Fruit fly (Drosophila melanogaster) whole organism, embryonic: ENCODE measurements around the gene CG7378.

ENCODE experiments used
- BEAF-32 ChIP-seq: fragments of 200-800 bp; sonication (Bioruptor generic); optimal IDR thresholded peaks from 3 replicates; lab custom pipeline; 2017; ENCODE audit warnings: missing biosample characterization, missing genetic modification characterization, mild to moderate bottlenecking, moderate library complexity, missing genetic modification reagents
- CG10274 ChIP-seq: fragments of 200-800 bp; sonication (Bioruptor generic); optimal IDR thresholded peaks from 3 replicates; lab custom pipeline; 2017; ENCODE audit warnings: missing biosample characterization, mild to moderate bottlenecking, missing genetic modification characterization
- CG11085 ChIP-seq: fragments of 200-800 bp; sonication (Bioruptor generic); IDR thresholded peaks from 2 replicates; pipeline ENCODE4 v1.3.6; 2022; ENCODE audit warnings: missing biosample characterization, missing genetic modification characterization
- CG11398 ChIP-seq: fragments of 200-800 bp; sonication (Bioruptor generic); optimal IDR thresholded peaks from 2 replicates; lab custom pipeline; 2016; ENCODE audit warnings: missing biosample characterization, missing genetic modification characterization
- CG11695 ChIP-seq: fragments of 200-800 bp; sonication (Bioruptor generic); IDR thresholded peaks from 3 replicates; pipeline ENCODE4 v1.3.6; 2022; ENCODE audit warnings: missing biosample characterization, missing genetic modification characterization
- CG14050 ChIP-seq: fragments of 200-800 bp; sonication (Bioruptor generic); IDR thresholded peaks from 3 replicates; pipeline ENCODE4 v1.3.6; 2022; ENCODE audit warnings: missing biosample characterization, missing genetic modification characterization
- CG18262 ChIP-seq: fragments of 200-800 bp; optimal IDR thresholded peaks from 3 replicates; lab custom pipeline; 2019; ENCODE audit warnings: missing biosample characterization, mild to moderate bottlenecking, missing genetic modification characterization, moderate library complexity
- CG30403 ChIP-seq: fragments of 200-800 bp; sonication (Bioruptor generic); optimal IDR thresholded peaks from 3 replicates; lab custom pipeline; 2016; ENCODE audit warnings: missing biosample characterization, missing genetic modification characterization
- CG31224 ChIP-seq: fragments of 200-800 bp; sonication (Bioruptor generic); IDR thresholded peaks from 2 replicates; pipeline ENCODE4 v1.3.6; 2022; ENCODE audit warnings: missing biosample characterization, missing genetic modification characterization
- CG31365 ChIP-seq: fragments of 200-800 bp; sonication (Bioruptor generic); optimal IDR thresholded peaks from 2 replicates; lab custom pipeline; 2018; ENCODE audit warnings: missing biosample characterization, mild to moderate bottlenecking, missing genetic modification characterization
- CG32767 ChIP-seq: fragments of 200-800 bp; sonication (Bioruptor generic); IDR thresholded peaks from 2 replicates; pipeline ENCODE4 v1.3.6; 2022; ENCODE audit warnings: missing biosample characterization, missing genetic modification characterization
- CG3995 ChIP-seq: fragments of 200-800 bp; sonication (Bioruptor generic); optimal IDR thresholded peaks from 3 replicates; lab custom pipeline; 2016; ENCODE audit warnings: missing biosample characterization, missing genetic modification characterization
- CG4282 ChIP-seq: fragments of 200-800 bp; sonication (Bioruptor generic); optimal IDR thresholded peaks from 2 replicates; lab custom pipeline; 2016; ENCODE audit warnings: missing biosample characterization, missing genetic modification characterization
- CG4404 ChIP-seq: fragments of 200-800 bp; sonication (Bioruptor generic); IDR thresholded peaks from 2 replicates; pipeline ENCODE4 v1.3.6; 2022; ENCODE audit warnings: missing biosample characterization, missing genetic modification characterization
- CG4617 ChIP-seq: fragments of 200-800 bp; sonication (Bioruptor generic); optimal IDR thresholded peaks from 3 replicates; lab custom pipeline; 2016; ENCODE audit warnings: missing biosample characterization, missing genetic modification characterization, borderline replicate concordance
- CG4820 ChIP-seq: fragments of 200-800 bp; sonication (Bioruptor generic); optimal IDR thresholded peaks from 3 replicates; lab custom pipeline; 2016; ENCODE audit warnings: missing biosample characterization, missing genetic modification characterization
- CG6175 ChIP-seq: fragments of 200-800 bp; sonication (Bioruptor generic); IDR thresholded peaks from 3 replicates; pipeline ENCODE4 v1.3.6; 2022; ENCODE audit warnings: missing biosample characterization, missing genetic modification characterization
- CG6791 ChIP-seq: fragments of 200-800 bp; sonication (Bioruptor generic); IDR thresholded peaks from 3 replicates; pipeline ENCODE4 v1.3.6; 2022; ENCODE audit warnings: missing biosample characterization, missing genetic modification characterization; ENCODE audit not compliant: partially characterized antibody
- CG7556 ChIP-seq: fragments of 200-800 bp; sonication (Bioruptor generic); optimal IDR thresholded peaks from 2 replicates; lab custom pipeline; 2017; ENCODE audit warnings: missing biosample characterization, mild to moderate bottlenecking, missing genetic modification characterization
- CG8089 ChIP-seq: fragments of 200-800 bp; sonication (Bioruptor generic); optimal IDR thresholded peaks from 3 replicates; lab custom pipeline; 2016; ENCODE audit warnings: missing biosample characterization, missing genetic modification characterization
- CG8281 ChIP-seq: fragments of 200-800 bp; sonication (Bioruptor generic); optimal IDR thresholded peaks from 2 replicates; lab custom pipeline; 2018; ENCODE audit warnings: missing biosample characterization, mild to moderate bottlenecking, missing genetic modification characterization, moderate library complexity
- CG9727 ChIP-seq: fragments of 200-800 bp; sonication (Bioruptor generic); optimal IDR thresholded peaks from 3 replicates; lab custom pipeline; 2017; ENCODE audit warnings: missing biosample characterization, mild to moderate bottlenecking, missing genetic modification characterization
- CoRest ChIP-seq: fragments of 200-800 bp; sonication (Bioruptor generic); optimal IDR thresholded peaks from 3 replicates; lab custom pipeline; 2018; ENCODE audit warnings: missing biosample characterization, mild to moderate bottlenecking, missing genetic modification characterization, moderate library complexity
- Dbx ChIP-seq: fragments of 200-800 bp; sonication (Bioruptor generic); IDR thresholded peaks from 3 replicates; pipeline ENCODE4 v1.3.6; 2022; ENCODE audit warnings: missing biosample characterization, missing genetic modification characterization
- Doc3 ChIP-seq: fragments of 200-800 bp; sonication (Bioruptor generic); IDR thresholded peaks from 3 replicates; pipeline ENCODE4 v1.3.6; 2022; ENCODE audit warnings: missing biosample characterization, missing genetic modification characterization; ENCODE audit not compliant: partially characterized antibody
- Gsc ChIP-seq: fragments of 200-800 bp; sonication (Bioruptor generic); IDR thresholded peaks from 2 replicates; pipeline ENCODE4 v1.3.6; 2022; ENCODE audit warnings: missing biosample characterization, missing genetic modification characterization
- Hmx ChIP-seq: fragments of 200-800 bp; sonication (Bioruptor generic); optimal IDR thresholded peaks from 2 replicates; lab custom pipeline; 2016; ENCODE audit warnings: missing biosample characterization, missing genetic modification characterization
- Hr51 ChIP-seq, 2 experiments: fragments of 200-800 bp; sonication (Bioruptor generic); optimal IDR thresholded peaks; 2 replicates in 1 of 2; 3 replicates in 1 of 2; lab custom pipeline; 2016 to 2018; ENCODE audit warnings: missing biosample characterization in 2 of 2, missing genetic modification characterization in 2 of 2, mild to moderate bottlenecking in 1 of 2, moderate library complexity in 1 of 2
- NC2α ChIP-seq: fragments of 200-800 bp; sonication (Bioruptor generic); optimal IDR thresholded peaks from 2 replicates; lab custom pipeline; 2016; ENCODE audit warnings: missing biosample characterization, missing genetic modification characterization
- NK7.1 ChIP-seq: fragments of 200-800 bp; sonication (Bioruptor generic); optimal IDR thresholded peaks from 3 replicates; lab custom pipeline; 2016; ENCODE audit warnings: missing biosample characterization, missing genetic modification characterization
- Optix ChIP-seq: fragments of 200-800 bp; sonication (Bioruptor generic); IDR thresholded peaks from 3 replicates; pipeline ENCODE4 v1.3.6; 2022; ENCODE audit warnings: missing biosample characterization, missing genetic modification characterization
- ato ChIP-seq: fragments of 200-800 bp; sonication (Bioruptor generic); IDR thresholded peaks from 2 replicates; pipeline ENCODE4 v1.3.6; 2022; ENCODE audit warnings: missing biosample characterization, missing genetic modification characterization; ENCODE audit not compliant: partially characterized antibody
- btn ChIP-seq: fragments of 200-800 bp; sonication (Bioruptor generic); optimal IDR thresholded peaks from 2 replicates; lab custom pipeline; 2016; ENCODE audit warnings: missing biosample characterization, missing genetic modification characterization
- cg ChIP-seq: fragments of 200-800 bp; sonication (Bioruptor generic); optimal IDR thresholded peaks from 3 replicates; lab custom pipeline; 2019; ENCODE audit warnings: missing biosample characterization, mild to moderate bottlenecking, missing genetic modification characterization, moderate library complexity
- chm ChIP-seq: fragments of 200-800 bp; sonication (Bioruptor generic); IDR thresholded peaks from 2 replicates; pipeline ENCODE4 v1.3.6; 2022; ENCODE audit warnings: missing biosample characterization, missing genetic modification characterization
- corto ChIP-seq: fragments of 200-800 bp; sonication (Bioruptor generic); optimal IDR thresholded peaks from 2 replicates; lab custom pipeline; 2016; ENCODE audit warnings: missing biosample characterization, mild to moderate bottlenecking, missing genetic modification characterization, moderate library complexity
- croc ChIP-seq: fragments of 200-800 bp; sonication (Bioruptor generic); conservative IDR thresholded peaks from 3 replicates; pipeline ENCODE4 v1.3.6; 2022; ENCODE audit warnings: missing biosample characterization, missing genetic modification characterization
- dmrt99B ChIP-seq: fragments of 200-800 bp; sonication (Bioruptor generic); optimal IDR thresholded peaks from 2 replicates; lab custom pipeline; 2018; ENCODE audit warnings: missing biosample characterization, mild to moderate bottlenecking, missing genetic modification characterization, moderate library complexity
- emc ChIP-seq: fragments of 200-800 bp; sonication (Bioruptor generic); optimal IDR thresholded peaks from 2 replicates; lab custom pipeline; 2016; ENCODE audit warnings: missing biosample characterization, missing genetic modification characterization
- fd102C ChIP-seq: fragments of 200-800 bp; sonication (Bioruptor generic); optimal IDR thresholded peaks from 2 replicates; lab custom pipeline; 2018; ENCODE audit warnings: missing biosample characterization, mild to moderate bottlenecking, missing genetic modification characterization, moderate library complexity
- fd64A ChIP-seq: fragments of 200-800 bp; sonication (Bioruptor generic); optimal IDR thresholded peaks from 3 replicates; lab custom pipeline; 2018; ENCODE audit warnings: missing biosample characterization, mild to moderate bottlenecking, missing genetic modification characterization
- ftz-f1 ChIP-seq: fragments of 200-800 bp; sonication (Bioruptor generic); optimal IDR thresholded peaks from 2 replicates; lab custom pipeline; 2016; ENCODE audit warnings: missing biosample characterization, missing genetic modification characterization
- her ChIP-seq: fragments of 200-800 bp; sonication (Bioruptor generic); optimal IDR thresholded peaks from 2 replicates; lab custom pipeline; 2016; ENCODE audit warnings: missing biosample characterization, missing genetic modification characterization
- nom ChIP-seq: fragments of 200-800 bp; sonication (Bioruptor generic); optimal IDR thresholded peaks from 2 replicates; lab custom pipeline; 2017; ENCODE audit warnings: missing biosample characterization, missing genetic modification characterization, mild to moderate bottlenecking, moderate library complexity, missing genetic modification reagents
- onecut ChIP-seq: fragments of 200-800 bp; sonication (Bioruptor generic); IDR thresholded peaks from 2 replicates; pipeline ENCODE4 v1.3.6; 2022; ENCODE audit warnings: missing biosample characterization, missing genetic modification characterization
- otp ChIP-seq: fragments of 200-800 bp; sonication (Bioruptor generic); IDR thresholded peaks from 3 replicates; pipeline ENCODE4, ENCODE4 v1.3.6; 2022; ENCODE audit warnings: missing biosample characterization, missing genetic modification characterization
- psq ChIP-seq: fragments of 200-800 bp; sonication (Bioruptor generic); optimal IDR thresholded peaks from 2 replicates; lab custom pipeline; 2017; ENCODE audit warnings: missing biosample characterization, missing genetic modification characterization
- shn ChIP-seq: fragments of 200-800 bp; sonication (Bioruptor generic); optimal IDR thresholded peaks from 3 replicates; lab custom pipeline; 2016; ENCODE audit warnings: missing biosample characterization, missing genetic modification characterization
- slbo ChIP-seq: fragments of 200-800 bp; sonication (Bioruptor generic); IDR thresholded peaks from 2 replicates; pipeline ENCODE4 v1.3.6; 2022; ENCODE audit warnings: missing biosample characterization, missing genetic modification characterization
- tna ChIP-seq: fragments of 200-800 bp; sonication (Bioruptor generic); IDR thresholded peaks from 2 replicates; pipeline ENCODE4 v1.3.6; 2022; ENCODE audit warnings: missing biosample characterization, missing genetic modification characterization; ENCODE audit not compliant: partially characterized antibody

Gene CG7378

DNA sequence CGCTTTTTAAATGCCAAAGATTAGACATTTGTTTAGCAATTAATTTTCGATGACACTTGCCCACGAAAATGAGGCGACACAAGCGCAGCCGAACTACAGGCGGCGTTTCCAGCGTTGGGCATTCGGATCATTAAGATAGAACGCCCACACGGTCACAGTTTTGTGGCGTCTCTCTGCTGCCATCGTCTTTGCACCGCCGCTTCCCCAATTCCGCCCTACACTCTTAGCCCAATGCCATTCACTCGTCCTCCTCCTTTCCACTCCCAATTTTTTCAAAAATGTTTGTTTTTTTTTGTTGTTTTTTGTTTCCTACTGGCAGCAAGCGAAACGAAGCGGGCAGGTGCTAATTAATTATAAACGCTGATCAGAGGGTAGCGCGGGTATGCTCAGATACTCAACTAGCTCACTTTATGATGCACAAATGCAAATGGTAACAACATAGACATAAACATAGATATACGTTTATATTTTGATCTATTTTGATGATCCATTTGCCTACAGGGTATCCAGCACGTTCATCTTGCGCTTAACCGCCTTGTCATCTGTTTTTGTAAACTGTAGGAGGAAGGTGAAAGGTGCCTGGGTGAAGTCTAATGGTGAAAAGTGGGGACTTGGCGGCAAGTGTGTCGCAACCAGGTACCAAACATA lies 51.1 kb downstream of the CG7378 start (continued):
- TF ChIP-seq tna (GFP tag; lab: Robert Waterston, UW): no peak
- peak; percentile 24 for TF ChIP-seq CG7556 (GFP tag; lab: Kevin White, UChicago)
- TF ChIP-seq CG6175 (GFP tag; lab: Robert Waterston, UW): peak; percentile 61; the same call in 1 of the 3 replicates
- peak; percentile 81 for TF ChIP-seq Optix (GFP tag; lab: Robert Waterston, UW)
- TF ChIP-seq CoRest (tag; lab: Kevin White, UChicago): peak; percentile 70
- TF ChIP-seq CG4820: peak; percentile 75
- TF ChIP-seq otp: peak; percentile 87
- TF ChIP-seq CG3995 (GFP tag; lab: Kevin White, UChicago): no peak
- TF ChIP-seq chm (GFP tag; lab: Robert Waterston, UW): peak; percentile 78
- peak; percentile 82 for TF ChIP-seq CG11695 (GFP tag; lab: Robert Waterston, UW)
- TF ChIP-seq NC2α: peak; percentile 6
- TF ChIP-seq croc (GFP tag; lab: Robert Waterston, UW): peak; percentile 74
- no peak for TF ChIP-seq Doc3 (GFP tag; lab: Robert Waterston, UW)
- TF ChIP-seq cg (GFP tag; lab: Kevin White, UChicago): no peak
- TF ChIP-seq CG30403 (GFP tag; lab: Kevin White, UChicago): peak; percentile 73
- peak; percentile 84 for TF ChIP-seq slbo
- peak; percentile 71 for TF ChIP-seq CG9727
- TF ChIP-seq Hr51 (GFP tag; optimal IDR thresholded peaks at IDR 0.05; lab: Kevin White, UChicago): peak; percentile 60 to 69
- TF ChIP-seq Hmx (GFP tag; lab: Kevin White, UChicago): no peak
- TF ChIP-seq CG32767 (GFP tag; lab: Robert Waterston, UW): peak; percentile 83
- TF ChIP-seq fd102C (GFP tag; lab: Kevin White, UChicago): no peak
- TF ChIP-seq emc: peak; percentile 11
- TF ChIP-seq nom (GFP tag; lab: Kevin White, UChicago): no peak
- TF ChIP-seq NK7.1: peak; percentile 53
- TF ChIP-seq shn: peak; percentile 56
- TF ChIP-seq onecut (GFP tag; lab: Robert Waterston, UW): peak; percentile 61
- TF ChIP-seq CG4617: peak; percentile 32
- peak; percentile 48 for TF ChIP-seq CG8281
- no peak for TF ChIP-seq BEAF-32 (GFP tag; lab: Kevin White, UChicago)
- peak; percentile 9 for TF ChIP-seq CG4282 (GFP tag; lab: Kevin White, UChicago)
- peak; percentile 64; the same call in 2 of the 3 replicates for TF ChIP-seq CG14050 (GFP tag; lab: Robert Waterston, UW)
- no peak for TF ChIP-seq CG31365 (tag; lab: Kevin White, UChicago)
- peak; percentile 46 for TF ChIP-seq her
- TF ChIP-seq Gsc (GFP tag; lab: Robert Waterston, UW): peak; percentile 74
- peak; percentile 69; the same call in 2 of the 3 replicates for TF ChIP-seq Dbx (GFP tag; lab: Robert Waterston, UW)
- peak; percentile 84 for TF ChIP-seq dmrt99B
- peak; percentile 68 for TF ChIP-seq btn (GFP tag; lab: Kevin White, UChicago)
- no peak for TF ChIP-seq corto (GFP tag; lab: Kevin White, UChicago)
- peak; percentile 69 for TF ChIP-seq CG31224
- TF ChIP-seq ftz-f1 (GFP tag; lab: Kevin White, UChicago): peak; percentile 27
- TF ChIP-seq CG6791: no peak
- TF ChIP-seq CG11085 (GFP tag; lab: Robert Waterston, UW): peak; percentile 53; the same call in 1 of the 2 replicates
- TF ChIP-seq CG18262 (tag; lab: Kevin White, UChicago): peak; percentile 79
- no peak for TF ChIP-seq ato (GFP tag; lab: Robert Waterston, UW)
- peak; percentile 66 for TF ChIP-seq CG4404 (GFP tag; lab: Robert Waterston, UW)
- peak; percentile 59 for TF ChIP-seq CG10274 (GFP tag; lab: Kevin White, UChicago)
- TF ChIP-seq CG8089 (GFP tag; lab: Kevin White, UChicago): peak; percentile 73
- TF ChIP-seq fd64A: peak; percentile 68
- TF ChIP-seq psq (GFP tag; lab: Kevin White, UChicago): no peak
- no peak for TF ChIP-seq CG11398 (GFP tag; lab: Kevin White, UChicago)
